Worm (Caenorhabditis elegans) whole organism, L4 larva: ENCODE measurements around the gene ssna-1.

Source experiments
- D1046.2 ChIP-seq: fragments of 200-800 bp; sonication (Bioruptor generic); IDR thresholded peaks from 2 replicates; pipeline ENCODE4 v1.3.6; 2022; ENCODE audit warnings: missing genetic modification characterization, missing compliant biosample characterization
- F49E8.2 ChIP-seq: sonication (generic microtip); optimal IDR thresholded peaks from 2 replicates; lab custom pipeline; 2016; ENCODE audit warnings: missing compliant biosample characterization, mild to moderate bottlenecking, missing genetic modification characterization, borderline replicate concordance
- T20F7.1 ChIP-seq: fragments of 200-800 bp; sonication (Bioruptor generic); optimal IDR thresholded peaks from 2 replicates; lab custom pipeline; 2018; ENCODE audit warnings: mild to moderate bottlenecking, missing genetic modification characterization, missing compliant biosample characterization
- T26A8.4 ChIP-seq: fragments of 200-800 bp; sonication (Bioruptor generic); IDR thresholded peaks from 2 replicates; pipeline ENCODE4 v1.3.6; 2022; ENCODE audit warnings: missing genetic modification characterization, missing compliant biosample characterization
- Y105C5A.15 ChIP-seq: fragments of 200-800 bp; sonication (Bioruptor generic); IDR thresholded peaks from 2 replicates; pipeline ENCODE4 v1.3.6; 2022; ENCODE audit warnings: missing genetic modification characterization, missing compliant biosample characterization
- Y48G9A.11 ChIP-seq: fragments of 200-800 bp; sonication (Bioruptor generic); IDR thresholded peaks from 2 replicates; pipeline ENCODE4 v1.3.6; 2022; ENCODE audit warnings: missing genetic modification reagents, missing genetic modification characterization, missing compliant biosample characterization
- Y75B8A.6 ChIP-seq: fragments of 200-800 bp; sonication (Bioruptor generic); IDR thresholded peaks from 2 replicates; pipeline ENCODE4 v1.3.6; 2022; ENCODE audit warnings: missing genetic modification reagents, missing genetic modification characterization, missing compliant biosample characterization
- aha-1 ChIP-seq: fragments of 150-350 bp; peaks from one replicate; lab custom pipeline; 2014; ENCODE audit warnings: missing biosample characterization, missing genetic modification characterization
- arid-1 ChIP-seq: fragments of 200-800 bp; sonication (Bioruptor generic); conservative IDR thresholded peaks from 2 replicates; pipeline ENCODE4 v1.3.6; 2022; ENCODE audit warnings: missing genetic modification reagents, missing genetic modification characterization, missing compliant biosample characterization
- ceh-32 ChIP-seq: sonication (generic microtip); optimal IDR thresholded peaks from 2 replicates; lab custom pipeline; 2016; ENCODE audit warnings: mild to moderate bottlenecking, missing genetic modification characterization, missing compliant biosample characterization; ENCODE audit not compliant: poor library complexity
- ces-1 ChIP-seq: fragments of 150-350 bp; sonication (generic microtip); optimal IDR thresholded peaks from 4 replicates; lab custom pipeline; 2014; ENCODE audit warnings: missing biosample characterization, missing genetic modification reagents, missing genetic modification characterization
- ctbp-1 ChIP-seq: fragments of 200-800 bp; sonication (Bioruptor generic); IDR thresholded peaks from 2 replicates; pipeline ENCODE4 v1.3.6; 2022; ENCODE audit warnings: missing genetic modification reagents, missing genetic modification characterization, missing compliant biosample characterization
- daf-16 ChIP-seq, 3 experiments: sonication (generic microtip); optimal IDR thresholded peaks; 2 replicates each; lab custom pipeline; 2016 to 2017; ENCODE audit warnings: missing genetic modification characterization in 3 of 3, missing genetic modification reagents in 3 of 3, mild to moderate bottlenecking in 2 of 3, missing compliant biosample characterization in 2 of 3, missing biosample characterization in 1 of 3, moderate library complexity in 1 of 3
- dmd-8 ChIP-seq: fragments of 200-800 bp; sonication (Bioruptor generic); IDR thresholded peaks from 2 replicates; pipeline ENCODE4 v1.3.6; 2022; ENCODE audit warnings: missing genetic modification characterization, missing compliant biosample characterization
- dmd-9 ChIP-seq: fragments of 200-800 bp; sonication (Bioruptor generic); IDR thresholded peaks from 2 replicates; pipeline ENCODE4 v1.3.6; 2022; ENCODE audit warnings: missing genetic modification reagents, missing genetic modification characterization, missing compliant biosample characterization
- duxl-1 ChIP-seq: sonication (generic microtip); optimal IDR thresholded peaks from 2 replicates; lab custom pipeline; 2016; ENCODE audit warnings: mild to moderate bottlenecking, missing genetic modification characterization, moderate library complexity, missing compliant biosample characterization; ENCODE audit not compliant: poor library complexity
- dve-1 ChIP-seq: sonication (generic microtip); optimal IDR thresholded peaks from 2 replicates; lab custom pipeline; 2017; ENCODE audit warnings: antibody characterized with exemption, mild to moderate bottlenecking, missing genetic modification characterization, missing compliant biosample characterization; ENCODE audit not compliant: insufficient read depth
- egl-43 ChIP-seq: fragments of 200-800 bp; sonication (Bioruptor generic); IDR thresholded peaks from 2 replicates; pipeline ENCODE4 v1.3.6; 2022; ENCODE audit warnings: missing genetic modification reagents, missing genetic modification characterization, missing compliant biosample characterization
- fkh-10 ChIP-seq: fragments of 150-350 bp; optimal IDR thresholded peaks from 2 replicates; lab custom pipeline; 2014; ENCODE audit warnings: missing biosample characterization, missing genetic modification reagents, missing genetic modification characterization
- lin-38 ChIP-seq: fragments of 200-800 bp; sonication (Bioruptor generic); IDR thresholded peaks from 2 replicates; pipeline ENCODE4 v1.3.6; 2022; ENCODE audit warnings: missing genetic modification reagents, missing genetic modification characterization, missing compliant biosample characterization
- lin-39 ChIP-seq: fragments of 150-350 bp; optimal IDR thresholded peaks from 2 replicates; lab custom pipeline; 2014; ENCODE audit warnings: missing biosample characterization, missing genetic modification reagents, missing genetic modification characterization
- lsy-2 ChIP-seq, 2 experiments: fragments of 150-350 bp in 1 of 2; sonication (generic microtip) in 1 of 2; optimal IDR thresholded peaks; 2 replicates each; lab custom pipeline; 2014 to 2017; ENCODE audit warnings: missing biosample characterization in 2 of 2, missing genetic modification characterization in 2 of 2
- madf-5 ChIP-seq, 2 experiments: fragments of 200-800 bp; sonication (Bioruptor generic); IDR thresholded peaks; 2 replicates each; pipeline ENCODE4 v1.3.6; 2022; ENCODE audit warnings: missing compliant biosample characterization in 2 of 2, missing genetic modification characterization in 2 of 2
- mdl-1 ChIP-seq, 2 experiments: fragments of 150-350 bp in 1 of 2; sonication (generic microtip) in 1 of 2; optimal IDR thresholded peaks; 2 replicates each; lab custom pipeline; 2014 to 2017; ENCODE audit warnings: missing biosample characterization in 2 of 2, missing genetic modification characterization in 2 of 2
- mdt-29 ChIP-seq: fragments of 200-800 bp; sonication (Bioruptor generic); IDR thresholded peaks from 2 replicates; pipeline ENCODE4 v1.3.6; 2022; ENCODE audit warnings: missing genetic modification reagents, missing genetic modification characterization, missing compliant biosample characterization
- mep-1 ChIP-seq: fragments of 150-350 bp; sonication (generic microtip); optimal IDR thresholded peaks from 3 replicates; lab custom pipeline; 2014; ENCODE audit warnings: missing biosample characterization, missing genetic modification characterization
- mxl-2 ChIP-seq: fragments of 200-800 bp; sonication (Bioruptor generic); conservative IDR thresholded peaks from 2 replicates; pipeline ENCODE4 v1.3.6; 2022; ENCODE audit warnings: missing genetic modification reagents, missing genetic modification characterization, missing compliant biosample characterization
- nhr-41 ChIP-seq: fragments of 200-800 bp; sonication (Bioruptor generic); IDR thresholded peaks from 2 replicates; pipeline ENCODE4 v1.3.6; 2022; ENCODE audit warnings: missing genetic modification reagents, missing genetic modification characterization, missing compliant biosample characterization
- pha-4 ChIP-seq, 2 experiments: fragments of 150-350 bp in 1 of 2; fragments of 200-800 bp in 1 of 2; sonication (Bioruptor generic) in 1 of 2; IDR thresholded peaks in 1 of 2; optimal IDR thresholded peaks in 1 of 2; 2 replicates each; pipeline versions ENCODE4 v1.3.6 to Lab custom; 2014 to 2022; ENCODE audit warnings: missing genetic modification characterization in 2 of 2, missing genetic modification reagents in 2 of 2, missing biosample characterization in 1 of 2, missing compliant biosample characterization in 1 of 2
- set-16 ChIP-seq: fragments of 200-800 bp; sonication (Bioruptor generic); IDR thresholded peaks from 2 replicates; pipeline ENCODE4 v1.3.6; 2022; ENCODE audit warnings: missing genetic modification reagents, missing genetic modification characterization, missing compliant biosample characterization
- unc-130 ChIP-seq: sonication (generic microtip); optimal IDR thresholded peaks from 2 replicates; lab custom pipeline; 2016; ENCODE audit warnings: missing genetic modification reagents, missing genetic modification characterization, missing compliant biosample characterization
- unc-39 ChIP-seq: sonication (generic microtip); optimal IDR thresholded peaks from 2 replicates; lab custom pipeline; 2017; ENCODE audit warnings: missing biosample characterization, missing genetic modification characterization
- zag-1 ChIP-seq: fragments of 150-350 bp; optimal IDR thresholded peaks from 2 replicates; lab custom pipeline; 2014; ENCODE audit warnings: missing biosample characterization, missing genetic modification characterization
- zfp-2 ChIP-seq: sonication (generic microtip); optimal IDR thresholded peaks from 2 replicates; lab custom pipeline; 2016; ENCODE audit warnings: mild to moderate bottlenecking, missing genetic modification characterization, missing compliant biosample characterization
- zfp-3 ChIP-seq: fragments of 200-800 bp; sonication (Bioruptor generic); conservative IDR thresholded peaks from 2 replicates; pipeline ENCODE4 v1.3.6; 2022; ENCODE audit warnings: missing genetic modification reagents, missing genetic modification characterization, missing compliant biosample characterization
- ztf-11 ChIP-seq: fragments of 150-350 bp; optimal IDR thresholded peaks from 2 replicates; lab custom pipeline; 2014; ENCODE audit warnings: missing biosample characterization, missing genetic modification characterization
- ztf-7 ChIP-seq: fragments of 150-350 bp; optimal IDR thresholded peaks from 2 replicates; lab custom pipeline; 2014; ENCODE audit warnings: missing biosample characterization, missing genetic modification characterization

Gene ssna-1

ce11 chrIV:425546-425945 lies 37.7 kb downstream of the ssna-1 start (continued):
- no peak for TF ChIP-seq ceh-32 (tag; lab: Kevin White, UChicago)
- no peak for TF ChIP-seq arid-1 (GFP tag; lab: Robert Waterston, UW)
- peak; percentile 1 for TF ChIP-seq dve-1 (tag; lab: Kevin White, UChicago)
- TF ChIP-seq duxl-1 (tag; lab: Kevin White, UChicago) = no peak
- peak; percentile 5 for TF ChIP-seq unc-130 (GFP tag; lab: Kevin White, UChicago)
- TF ChIP-seq unc-39 (tag; lab: Kevin White, UChicago) = no peak
- no peak for TF ChIP-seq fkh-10 (GFP tag; lab: Kevin White, UChicago)
- no peak for TF ChIP-seq egl-43 (GFP tag; lab: Robert Waterston, UW)
- TF ChIP-seq nhr-41 (GFP tag; lab: Robert Waterston, UW) = no peak
- peak; percentile 64 for TF ChIP-seq aha-1
- TF ChIP-seq lin-39 (tag; lab: Kevin White, UChicago) = no peak
- TF ChIP-seq lsy-2 (tag; optimal IDR thresholded peaks at IDR 0.05; lab: Kevin White, UChicago) = peak in 1 of 2 experiments; percentile 75
- no peak for TF ChIP-seq dmd-8 (GFP tag; lab: Robert Waterston, UW)

ce11 chrIV:425995-426394 lies 38.1 kb downstream of the ssna-1 start, which contains the start of gene garr-1:
garr-1 (plus strand) TSS chrIV:426168.
- peak; percentile 51 for TF ChIP-seq aha-1
- peak; percentile 75 for TF ChIP-seq set-16
- no peak for TF ChIP-seq mdt-29 (GFP tag; lab: Robert Waterston, UW)
- TF ChIP-seq mxl-2 (GFP tag; lab: Robert Waterston, UW) = no peak

ce11 chrIV:426597-426996 lies 38.7 kb downstream of the ssna-1 start:
- peak; percentile 54 for TF ChIP-seq egl-43 (GFP tag; lab: Robert Waterston, UW)
- 0 out of 2 replicates have a peak, but pooled peaks have one; percentile 15 for TF ChIP-seq dmd-9 (GFP tag; lab: Robert Waterston, UW)
- TF ChIP-seq set-16 = peak; percentile 96
- peak; percentile 21 for TF ChIP-seq aha-1
- 0 out of 4 replicates have a peak, but pooled peaks of 1 of the 2 experiments have one; percentile 33 for TF ChIP-seq madf-5 (GFP tag; IDR thresholded peaks at IDR 0.05; lab: Robert Waterston, UW)
- TF ChIP-seq ces-1 (GFP tag; lab: Kevin White, UChicago) = no peak

ce11 chrIV:427100-427908 lies 39.4 kb downstream of the ssna-1 start:
- peak; percentile 13 for TF ChIP-seq T20F7.1 (GFP tag; lab: Kevin White, UChicago)
- TF ChIP-seq zag-1 (tag; lab: Kevin White, UChicago) = no peak
- 0 out of 2 replicates have a peak, but pooled peaks have one; percentile 4 for TF ChIP-seq arid-1 (GFP tag; lab: Robert Waterston, UW)
- TF ChIP-seq ztf-11 (tag; lab: Kevin White, UChicago) = no peak
- TF ChIP-seq lsy-2 (tag; optimal IDR thresholded peaks at IDR 0.05; lab: Kevin White, UChicago) = peak in 1 of 2 experiments; percentile 10
- peak; percentile 11 for TF ChIP-seq mep-1
- peak; percentile 62 for TF ChIP-seq lin-38 (GFP tag; lab: Robert Waterston, UW)
- TF ChIP-seq zfp-3 = 0 out of 2 replicates have a peak, but pooled peaks have one; percentile 15
- TF ChIP-seq ztf-7 (tag; lab: Kevin White, UChicago) = no peak
- no peak for TF ChIP-seq daf-16 (GFP tag; optimal IDR thresholded peaks at IDR 0.05; lab: Kevin White, UChicago)
- TF ChIP-seq daf-16 (tag; optimal IDR thresholded peaks at IDR 0.05; lab: Kevin White, UChicago) = peak; percentile 23
- peak; percentile 76 for TF ChIP-seq Y48G9A.11 (GFP tag; lab: Robert Waterston, UW)
- 0 out of 2 replicates have a peak, but pooled peaks have one; percentile 26 for TF ChIP-seq ctbp-1 (GFP tag; lab: Robert Waterston, UW)
- TF ChIP-seq F49E8.2 (tag; lab: Kevin White, UChicago) = peak; percentile 63
- TF ChIP-seq Y75B8A.6 (GFP tag; lab: Robert Waterston, UW) = 0 out of 2 replicates have a peak, but pooled peaks have one; percentile 20
- TF ChIP-seq D1046.2 (GFP tag; lab: Robert Waterston, UW) = no peak
- TF ChIP-seq T26A8.4 = 0 out of 2 replicates have a peak, but pooled peaks have one; percentile 13
- TF ChIP-seq mdl-1 (tag; optimal IDR thresholded peaks at IDR 0.05; lab: Kevin White, UChicago) = no peak
- TF ChIP-seq duxl-1 (tag; lab: Kevin White, UChicago) = peak; percentile 36
- peak; percentile 17; the same call in 1 of the 2 replicates for TF ChIP-seq mdt-29 (GFP tag; lab: Robert Waterston, UW)
- no peak for TF ChIP-seq zfp-2 (tag; lab: Kevin White, UChicago)
- TF ChIP-seq pha-4 (GFP tag; IDR thresholded peaks at IDR 0.05; lab: Robert Waterston, UW) = peak; percentile 8; the same call in 1 of the 2 replicates
- no peak for TF ChIP-seq pha-4 (tag; optimal IDR thresholded peaks at IDR 0.05; lab: Kevin White, UChicago)
- 0 out of 2 replicates have a peak, but pooled peaks have one; percentile 11 for TF ChIP-seq Y105C5A.15
